Worm (Caenorhabditis elegans) whole organism, late embryonic: Measurements from ENCODE around the gene smg-6.
"Not testable (repeated sequence)": the region's sequence is repeated elsewhere in the genome, so short reads cannot be mapped to it uniquely, and the experiment has no call there.

Source experiments
- Y22D7AL.16 ChIP-seq: sonication (generic microtip); optimal IDR thresholded peaks from 2 replicates; lab custom pipeline; 2016; ENCODE audit warnings: missing genetic modification characterization, missing compliant biosample characterization
- fkh-10 ChIP-seq: fragments of 150-350 bp; optimal IDR thresholded peaks from 2 replicates; lab custom pipeline; 2014; ENCODE audit warnings: missing biosample characterization, missing genetic modification reagents, missing genetic modification characterization
- nfya-1 ChIP-seq: sonication (generic microtip); optimal IDR thresholded peaks from 2 replicates; lab custom pipeline; 2017; ENCODE audit warnings: missing genetic modification characterization, mild to moderate bottlenecking, missing compliant biosample characterization, antibody characterized with exemption, moderate library complexity
- pqm-1 ChIP-seq: sonication (generic microtip); optimal IDR thresholded peaks from 2 replicates; lab custom pipeline; 2016; ENCODE audit warnings: missing genetic modification characterization, missing compliant biosample characterization

DNA sequence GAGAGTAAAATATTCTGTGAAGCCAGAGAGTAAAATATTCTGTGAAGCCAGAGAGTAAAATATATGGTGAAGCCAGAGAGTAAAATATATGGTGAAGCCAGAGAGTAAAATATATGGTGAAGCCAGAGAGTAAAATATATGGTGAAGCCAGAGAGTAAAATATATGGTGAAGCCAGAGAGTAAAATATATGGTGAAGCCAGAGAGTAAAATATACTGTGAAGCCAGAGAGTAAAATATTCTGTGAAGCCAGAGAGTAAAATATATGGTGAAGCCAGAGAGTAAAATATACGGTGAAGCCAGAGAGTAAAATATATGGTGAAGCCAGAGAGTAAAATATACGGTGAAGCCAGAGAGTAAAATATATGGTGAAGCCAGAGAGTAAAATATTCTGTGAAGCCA, 25.6 kb downstream of the smg-6 start:
- not testable (repeated sequence) for TF ChIP-seq nfya-1 (tag; lab: Kevin White, UChicago); pqm-1 (tag; lab: Kevin White, UChicago); Y22D7AL.16; fkh-10 (GFP tag; lab: Kevin White, UChicago)
